Worm (Caenorhabditis elegans) whole organism, early embryonic: ENCODE measurements around the gene mtm-5.

Experiments used
- B0310.2 ChIP-seq: sonication (generic microtip); optimal IDR thresholded peaks from 2 replicates; lab custom pipeline; 2016; ENCODE audit warnings: mild to moderate bottlenecking, missing genetic modification characterization, missing compliant biosample characterization
- F13C5.2 ChIP-seq: sonication (generic microtip); optimal IDR thresholded peaks from 2 replicates; lab custom pipeline; 2017; ENCODE audit warnings: mild to moderate bottlenecking, missing genetic modification characterization, inconsistent platforms, missing compliant biosample characterization
- aly-1 ChIP-seq: sonication (generic microtip); optimal IDR thresholded peaks from 2 replicates; lab custom pipeline; 2016; ENCODE audit warnings: missing genetic modification characterization, missing compliant biosample characterization
- ama-1 ChIP-seq: fragments of 150-350 bp; optimal IDR thresholded peaks from 2 replicates; lab custom pipeline; 2014
- ceh-13 ChIP-seq: fragments of 200-800 bp; sonication (Bioruptor generic); optimal IDR thresholded peaks from 2 replicates; lab custom pipeline; 2018; ENCODE audit warnings: mild to moderate bottlenecking, missing genetic modification characterization, missing compliant biosample characterization
- ceh-36 ChIP-seq: sonication (generic microtip); optimal IDR thresholded peaks from 2 replicates; lab custom pipeline; 2016; ENCODE audit warnings: missing genetic modification characterization, inconsistent platforms, missing compliant biosample characterization
- ets-7 ChIP-seq: sonication (generic microtip); optimal IDR thresholded peaks from 2 replicates; lab custom pipeline; 2016; ENCODE audit warnings: missing genotype, missing genetic modification characterization, missing compliant biosample characterization
- flt-1 ChIP-seq: fragments of 200-800 bp; sonication (Bioruptor generic); IDR thresholded peaks from 2 replicates; pipeline ENCODE4 v1.3.6; 2022; ENCODE audit warnings: missing genetic modification characterization, missing compliant biosample characterization
- hmbx-1 ChIP-seq: sonication (generic microtip); optimal IDR thresholded peaks from 2 replicates; lab custom pipeline; 2016; ENCODE audit warnings: mild to moderate bottlenecking, missing genetic modification characterization, missing compliant biosample characterization
- hmg-4 ChIP-seq: fragments of 200-800 bp; sonication (Bioruptor generic); optimal IDR thresholded peaks from 2 replicates; lab custom pipeline; 2018; ENCODE audit warnings: mild to moderate bottlenecking, missing genetic modification characterization, missing compliant biosample characterization
- hnd-1 ChIP-seq: sonication (generic microtip); optimal IDR thresholded peaks from 2 replicates; lab custom pipeline; 2016; ENCODE audit warnings: missing genetic modification characterization, missing compliant biosample characterization
- pes-1 ChIP-seq: fragments of 200-800 bp; sonication (Bioruptor generic); IDR thresholded peaks from 2 replicates; pipeline ENCODE4 v1.3.6; 2022; ENCODE audit warnings: missing genetic modification reagents, missing genetic modification characterization, missing compliant biosample characterization
- scrt-1 ChIP-seq: fragments of 200-800 bp; sonication (Bioruptor generic); IDR thresholded peaks from 2 replicates; pipeline ENCODE4 v1.3.6; 2022; ENCODE audit warnings: missing genetic modification characterization, missing compliant biosample characterization
- sea-1 ChIP-seq: fragments of 200-800 bp; sonication (Bioruptor generic); conservative IDR thresholded peaks from 2 replicates; pipeline ENCODE4 v1.3.6; 2022; ENCODE audit warnings: missing genetic modification characterization, missing compliant biosample characterization
- tbx-11 ChIP-seq: fragments of 200-800 bp; sonication (Bioruptor generic); IDR thresholded peaks from 2 replicates; pipeline ENCODE4 v1.3.6; 2022; ENCODE audit warnings: missing genetic modification characterization, missing compliant biosample characterization
- tbx-37 ChIP-seq: fragments of 200-800 bp; sonication (Bioruptor generic); conservative IDR thresholded peaks from 2 replicates; pipeline ENCODE4 v1.3.6; 2022; ENCODE audit warnings: missing genetic modification reagents, missing genetic modification characterization, missing compliant biosample characterization
- tra-4 ChIP-seq: sonication (generic microtip); optimal IDR thresholded peaks from 2 replicates; lab custom pipeline; 2017; ENCODE audit warnings: missing genetic modification characterization, missing compliant biosample characterization

The mtm-5 gene

ce11 chrX:5269359-5269758 lies 26.2 kb upstream of the mtm-5 start:
- no peak for TF ChIP-seq scrt-1
- no peak for TF ChIP-seq aly-1
- TF ChIP-seq tbx-37: no peak
- TF ChIP-seq ama-1: no peak
- TF ChIP-seq B0310.2: no peak
- no peak for TF ChIP-seq ets-7 (tag; lab: Kevin White, UChicago)
- no peak for TF ChIP-seq tra-4 (tag; lab: Kevin White, UChicago)
- TF ChIP-seq hmg-4 (GFP tag; lab: Kevin White, UChicago): no peak
- no peak for TF ChIP-seq pes-1 (GFP tag; lab: Robert Waterston, UW)
- no peak for TF ChIP-seq ceh-13 (GFP tag; lab: Kevin White, UChicago)
- TF ChIP-seq hmbx-1 (tag; lab: Kevin White, UChicago): no peak
- no peak for TF ChIP-seq flt-1 (GFP tag; lab: Robert Waterston, UW)
- TF ChIP-seq ceh-36: no peak
- no peak for TF ChIP-seq F13C5.2 (tag; lab: Kevin White, UChicago)
- no peak for TF ChIP-seq hnd-1 (tag; lab: Kevin White, UChicago)
- TF ChIP-seq tbx-11 (GFP tag; lab: Robert Waterston, UW): no peak
- no peak for TF ChIP-seq sea-1

DNA sequence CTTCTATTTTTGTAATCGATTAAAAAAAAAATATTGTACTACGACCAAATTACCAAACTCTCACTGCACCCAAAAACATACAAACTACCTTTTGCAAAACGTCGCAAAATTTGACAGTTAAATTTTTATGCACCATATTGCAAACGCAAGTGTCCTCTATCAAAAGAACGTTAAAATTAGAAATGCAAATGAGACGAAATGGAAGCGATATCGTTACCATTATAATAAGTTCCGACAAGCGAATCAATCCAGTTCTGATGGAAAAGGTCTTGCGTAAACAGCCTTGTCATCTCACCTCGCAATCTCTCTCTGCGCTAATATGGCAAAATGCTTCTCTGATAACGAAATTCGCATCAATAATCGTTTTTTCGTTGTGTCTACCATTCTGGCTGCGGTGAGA lies 24.9 kb upstream of the mtm-5 start:
- TF ChIP-seq tbx-11 (GFP tag; lab: Robert Waterston, UW): no peak
- no peak for TF ChIP-seq hnd-1 (tag; lab: Kevin White, UChicago)
- no peak for TF ChIP-seq scrt-1
- TF ChIP-seq B0310.2: no peak
- no peak for TF ChIP-seq hmg-4 (GFP tag; lab: Kevin White, UChicago)
- TF ChIP-seq tbx-37: no peak
- TF ChIP-seq hmbx-1 (tag; lab: Kevin White, UChicago): no peak
- no peak for TF ChIP-seq aly-1
- TF ChIP-seq tra-4 (tag; lab: Kevin White, UChicago): no peak

- TF ChIP-seq hmbx-1 (tag; lab: Kevin White, UChicago) (no peak), hnd-1 (tag; lab: Kevin White, UChicago) (no peak), F13C5.2 (tag; lab: Kevin White, UChicago) (no peak), ceh-13 (GFP tag; lab: Kevin White, UChicago) (no peak)
Observed at ce11 chrX:5265356-5265755, 22.1 kb upstream of the mtm-5 start.

ce11 chrX:5264026-5264425 lies 20.8 kb upstream of the mtm-5 start, which contains the start of gene Y34B4A.4:
Gene Y34B4A.4 (plus strand): TSS chrX:5264326.
- TF ChIP-seq aly-1: no peak
- no peak for TF ChIP-seq sea-1
- no peak for TF ChIP-seq scrt-1
- no peak for TF ChIP-seq hmg-4 (GFP tag; lab: Kevin White, UChicago)
- no peak for TF ChIP-seq ets-7 (tag; lab: Kevin White, UChicago)
- TF ChIP-seq pes-1 (GFP tag; lab: Robert Waterston, UW): no peak
- no peak for TF ChIP-seq flt-1 (GFP tag; lab: Robert Waterston, UW)
- TF ChIP-seq ceh-13 (GFP tag; lab: Kevin White, UChicago): no peak
- no peak for TF ChIP-seq ama-1
- TF ChIP-seq tbx-11 (GFP tag; lab: Robert Waterston, UW): no peak
- no peak for TF ChIP-seq B0310.2
- no peak for TF ChIP-seq tra-4 (tag; lab: Kevin White, UChicago)
- no peak for TF ChIP-seq ceh-36
- no peak for TF ChIP-seq F13C5.2 (tag; lab: Kevin White, UChicago)
- no peak for TF ChIP-seq hnd-1 (tag; lab: Kevin White, UChicago)

DNA sequence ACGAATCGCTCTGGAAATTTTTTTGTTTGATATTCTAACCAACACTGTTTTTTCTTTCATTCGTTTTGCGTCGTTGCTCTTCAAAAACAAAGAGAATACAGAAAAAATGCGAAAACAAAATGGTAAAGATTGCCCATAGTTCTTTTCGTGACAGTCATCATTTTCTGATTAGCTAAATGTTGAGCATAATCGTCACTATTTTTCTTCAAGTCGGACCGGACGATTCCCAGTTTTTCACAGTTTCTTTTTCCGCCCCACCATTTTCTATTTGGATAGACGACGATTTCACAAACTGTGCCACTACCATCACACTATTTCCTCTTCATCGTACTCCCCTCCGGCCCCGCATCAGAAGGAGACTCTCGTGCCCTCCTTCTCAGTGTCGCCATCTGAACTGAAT lies 20.4 kb upstream of the mtm-5 start:
- TF ChIP-seq flt-1 (GFP tag; lab: Robert Waterston, UW) (no peak), scrt-1 (no peak), pes-1 (GFP tag; lab: Robert Waterston, UW) (no peak), aly-1 (no peak), sea-1 (no peak), tra-4 (tag; lab: Kevin White, UChicago) (no peak), hmg-4 (GFP tag; lab: Kevin White, UChicago) (no peak), tbx-11 (GFP tag; lab: Robert Waterston, UW) (no peak)

DNA sequence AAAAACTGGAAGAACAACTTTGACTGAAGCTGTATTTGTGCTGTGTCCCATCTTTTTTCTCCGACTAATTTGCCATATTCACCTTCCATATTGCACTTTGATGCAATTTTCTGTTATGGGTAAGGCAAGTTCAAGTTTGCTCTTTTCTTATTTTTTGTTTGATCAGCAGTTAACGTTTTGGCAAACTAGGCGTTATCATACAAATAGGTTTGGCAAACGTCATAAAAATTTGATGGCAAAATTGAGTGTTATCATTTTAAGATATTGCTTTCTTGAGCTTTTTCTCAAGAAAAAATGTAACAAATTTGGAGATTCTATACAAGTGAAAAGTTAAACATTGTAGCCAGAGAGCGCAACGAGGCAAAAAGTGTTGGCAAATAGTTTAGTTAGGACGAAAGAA lies 18.8 kb upstream of the mtm-5 start:
- TF ChIP-seq flt-1 (GFP tag; lab: Robert Waterston, UW): no peak
- TF ChIP-seq scrt-1: no peak
- no peak for TF ChIP-seq ceh-13 (GFP tag; lab: Kevin White, UChicago)
- TF ChIP-seq B0310.2: no peak
- no peak for TF ChIP-seq F13C5.2 (tag; lab: Kevin White, UChicago)
- TF ChIP-seq hmbx-1 (tag; lab: Kevin White, UChicago): no peak
- TF ChIP-seq ama-1: no peak
- no peak for TF ChIP-seq ceh-36
- TF ChIP-seq tbx-37: no peak
- no peak for TF ChIP-seq hmg-4 (GFP tag; lab: Kevin White, UChicago)
- TF ChIP-seq ets-7 (tag; lab: Kevin White, UChicago): no peak
- no peak for TF ChIP-seq aly-1
- TF ChIP-seq tra-4 (tag; lab: Kevin White, UChicago): no peak
- no peak for TF ChIP-seq pes-1 (GFP tag; lab: Robert Waterston, UW)
- no peak for TF ChIP-seq hnd-1 (tag; lab: Kevin White, UChicago)
- no peak for TF ChIP-seq sea-1
- TF ChIP-seq tbx-11 (GFP tag; lab: Robert Waterston, UW): no peak

ce11 chrX:5260389-5260788 lies 17.2 kb upstream of the mtm-5 start:
- TF ChIP-seq scrt-1: no peak
- no peak for TF ChIP-seq ceh-36
- TF ChIP-seq sea-1: no peak
- no peak for TF ChIP-seq ama-1
- TF ChIP-seq tbx-11 (GFP tag; lab: Robert Waterston, UW): no peak

ce11 chrX:5256999-5257398 lies 13.8 kb upstream of the mtm-5 start, which contains the start of gene nspg-12:
Gene nspg-12 (plus strand): TSS chrX:5257299.
- TF ChIP-seq tbx-11 (GFP tag; lab: Robert Waterston, UW): no peak
- no peak for TF ChIP-seq F13C5.2 (tag; lab: Kevin White, UChicago)
- no peak for TF ChIP-seq flt-1 (GFP tag; lab: Robert Waterston, UW)
- no peak for TF ChIP-seq ets-7 (tag; lab: Kevin White, UChicago)
- TF ChIP-seq hmbx-1 (tag; lab: Kevin White, UChicago): no peak
- no peak for TF ChIP-seq ceh-13 (GFP tag; lab: Kevin White, UChicago)
- no peak for TF ChIP-seq B0310.2
- no peak for TF ChIP-seq hmg-4 (GFP tag; lab: Kevin White, UChicago)
- no peak for TF ChIP-seq ama-1
- TF ChIP-seq scrt-1: no peak
- TF ChIP-seq pes-1 (GFP tag; lab: Robert Waterston, UW): no peak
- TF ChIP-seq hnd-1 (tag; lab: Kevin White, UChicago): no peak
- TF ChIP-seq aly-1: no peak
